Worm (Caenorhabditis elegans) whole organism, early embryonic: ENCODE results near the gene srw-23.

Source experiments
- ama-1 ChIP-seq: fragments of 150-350 bp; optimal IDR thresholded peaks from 2 replicates; lab custom pipeline; 2014
- hmbx-1 ChIP-seq: sonication (generic microtip); optimal IDR thresholded peaks from 2 replicates; lab custom pipeline; 2016; ENCODE audit warnings: mild to moderate bottlenecking, missing genetic modification characterization, missing compliant biosample characterization
- hmg-4 ChIP-seq: fragments of 200-800 bp; sonication (Bioruptor generic); optimal IDR thresholded peaks from 2 replicates; lab custom pipeline; 2018; ENCODE audit warnings: mild to moderate bottlenecking, missing genetic modification characterization, missing compliant biosample characterization
- sea-1 ChIP-seq: fragments of 200-800 bp; sonication (Bioruptor generic); conservative IDR thresholded peaks from 2 replicates; pipeline ENCODE4 v1.3.6; 2022; ENCODE audit warnings: missing genetic modification characterization, missing compliant biosample characterization

ce11 chrV:16910864-16911263 lies 37.1 kb downstream of the srw-23 start:
- no peak for TF ChIP-seq hmbx-1
- no peak for TF ChIP-seq hmg-4
- no peak for TF ChIP-seq ama-1 (lab: Kevin White, UChicago)
- TF ChIP-seq sea-1 (GFP tag; lab: Robert Waterston, UW), result no peak
